Worm (Caenorhabditis elegans): ENCODE measurements around the gene C07A12.18.

The C07A12.18 gene

DNA sequence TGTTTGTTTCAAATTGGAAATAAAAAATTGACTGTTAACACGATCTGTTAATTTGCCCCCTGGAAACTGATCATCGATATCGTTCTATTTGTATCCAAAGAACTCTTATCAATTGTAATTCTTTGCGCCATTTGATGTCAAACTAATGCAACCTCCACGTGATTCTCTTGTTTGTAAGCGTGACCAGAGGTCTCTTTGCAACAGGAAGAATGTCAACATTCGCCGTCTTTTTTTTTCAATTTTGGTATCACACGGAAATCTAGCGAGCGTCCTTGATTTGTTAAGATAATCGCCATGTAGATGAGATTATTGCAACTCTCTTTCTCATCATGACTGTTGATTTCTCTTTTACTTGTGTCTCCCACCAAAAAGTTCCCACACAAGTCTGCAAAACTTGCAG is 20.8 kb downstream of the C07A12.18 start (continued):
- peak; percentile 56 for TF ChIP-seq crh-2 (tag; optimal IDR thresholded peaks at IDR 0.05)
- peak; percentile 39 for TF ChIP-seq fos-1 (tag; optimal IDR thresholded peaks at IDR 0.05)

DNA sequence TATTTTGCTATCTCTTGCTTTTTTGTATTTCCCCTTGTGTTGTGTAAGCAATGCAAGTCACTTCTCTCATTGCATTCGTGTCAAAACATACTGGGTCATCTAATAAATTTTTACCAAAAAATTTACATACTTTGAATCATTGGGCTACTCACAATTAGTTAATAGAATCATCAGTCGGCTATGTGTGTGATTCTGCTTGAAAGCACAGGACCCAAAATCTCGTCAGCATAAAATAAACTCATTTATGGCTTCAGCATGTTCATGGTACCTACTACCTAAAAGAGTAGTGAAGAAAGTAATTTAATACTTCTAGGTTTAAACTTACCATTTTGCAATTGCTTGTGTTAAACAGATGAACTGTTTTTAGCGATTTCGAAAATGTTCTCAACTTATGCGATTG is 23.3 kb downstream of the C07A12.18 start:
- TF ChIP-seq lin-13 (GFP tag; optimal IDR thresholded peaks at IDR 0.05) (no peak), sma-3 (GFP tag; optimal IDR thresholded peaks at IDR 0.05) (peak; percentile 42), alr-1 (tag; optimal IDR thresholded peaks at IDR 0.05) (no peak), elt-1 (tag; optimal IDR thresholded peaks at IDR 0.05) (no peak), peb-1 (tag; optimal IDR thresholded peaks at IDR 0.05) (no peak), nhr-25 (tag; optimal IDR thresholded peaks at IDR 0.05) (no peak), nhr-11 (tag; optimal IDR thresholded peaks at IDR 0.05) (no peak), mbf-1 (tag; optimal IDR thresholded peaks at IDR 0.05) (no peak), ama-1 (optimal IDR thresholded peaks at IDR 0.05) (no peak), Y55F3AM.14 (GFP tag; optimal IDR thresholded peaks at IDR 0.05) (peak; percentile 23), lin-39 (tag; optimal IDR thresholded peaks at IDR 0.05) (no peak), nhr-21 (tag; optimal IDR thresholded peaks at IDR 0.05) (peak; percentile 22), nhr-129 (tag; optimal IDR thresholded peaks at IDR 0.05) (no peak), sem-4 (tag; optimal IDR thresholded peaks at IDR 0.05) (no peak), R02D3.7 (tag; optimal IDR thresholded peaks at IDR 0.05) (no peak), nhr-77 (tag; optimal IDR thresholded peaks at IDR 0.05) (no peak), ztf-4 (tag; optimal IDR thresholded peaks at IDR 0.05) (no peak), zag-1 (tag; optimal IDR thresholded peaks at IDR 0.05) (no peak), nhr-12 (tag; optimal IDR thresholded peaks at IDR 0.05) (no peak), sma-9 (GFP tag; optimal IDR thresholded peaks at IDR 0.05) (peak; percentile 1), sma-9 (tag; optimal IDR thresholded peaks at IDR 0.05) (no peak), dmd-4 (tag; optimal IDR thresholded peaks at IDR 0.05) (no peak), nhr-23 (tag; optimal IDR thresholded peaks at IDR 0.05) (no peak), gmeb-1 (tag; optimal IDR thresholded peaks at IDR 0.05) (no peak), ceh-16 (tag; optimal IDR thresholded peaks at IDR 0.05) (no peak), mdl-1 (tag; optimal IDR thresholded peaks at IDR 0.05) (no peak), crh-2 (tag; optimal IDR thresholded peaks at IDR 0.05) (peak; percentile 37), unc-39 (tag; optimal IDR thresholded peaks at IDR 0.05) (no peak), unc-62 (GFP tag; optimal IDR thresholded peaks at IDR 0.05) (no peak), lsy-2 (tag; optimal IDR thresholded peaks at IDR 0.05) (peak in 1 of 2 experiments; percentile 2), egl-27 (tag; optimal IDR thresholded peaks at IDR 0.05) (no peak), elt-3 (tag; optimal IDR thresholded peaks at IDR 0.05) (no peak), ztf-11 (tag; optimal IDR thresholded peaks at IDR 0.05) (no peak), skn-1 (tag; optimal IDR thresholded peaks at IDR 0.05) (no peak), nhr-10 (tag; optimal IDR thresholded peaks at IDR 0.05) (no peak), unc-55 (GFP tag; optimal IDR thresholded peaks at IDR 0.05) (no peak), ZK546.5 (tag; optimal IDR thresholded peaks at IDR 0.05) (no peak)

DNA sequence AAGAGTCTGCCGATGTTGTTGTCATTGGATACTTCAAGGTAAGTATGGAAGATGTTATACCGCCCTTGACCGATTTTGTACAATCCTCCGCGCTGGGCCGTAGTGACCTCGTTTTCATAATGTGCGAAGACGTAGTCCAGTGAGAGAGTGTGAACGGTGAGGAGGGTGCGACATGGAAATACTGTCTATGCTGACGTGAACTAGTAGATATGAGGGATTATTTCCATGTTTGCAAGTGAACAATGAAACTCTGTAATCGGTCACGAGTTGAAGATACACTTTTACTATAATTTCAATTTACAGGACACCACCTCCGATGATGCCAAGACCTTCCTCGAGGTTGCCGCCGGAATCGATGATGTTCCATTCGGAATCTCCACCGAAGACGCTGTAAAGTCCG is 24.9 kb downstream of the C07A12.18 start:
- TF ChIP-seq nhr-11 (tag; optimal IDR thresholded peaks at IDR 0.05) (no peak), nhr-129 (tag; optimal IDR thresholded peaks at IDR 0.05) (peak; percentile 28), dmd-4 (tag; optimal IDR thresholded peaks at IDR 0.05) (no peak), ceh-16 (tag; optimal IDR thresholded peaks at IDR 0.05) (no peak), sma-9 (GFP tag; optimal IDR thresholded peaks at IDR 0.05) (peak; percentile 9), sma-9 (tag; optimal IDR thresholded peaks at IDR 0.05) (no peak), nhr-25 (tag; optimal IDR thresholded peaks at IDR 0.05) (peak; percentile 35), egl-27 (tag; optimal IDR thresholded peaks at IDR 0.05) (no peak), mdl-1 (tag; optimal IDR thresholded peaks at IDR 0.05) (no peak)

DNA sequence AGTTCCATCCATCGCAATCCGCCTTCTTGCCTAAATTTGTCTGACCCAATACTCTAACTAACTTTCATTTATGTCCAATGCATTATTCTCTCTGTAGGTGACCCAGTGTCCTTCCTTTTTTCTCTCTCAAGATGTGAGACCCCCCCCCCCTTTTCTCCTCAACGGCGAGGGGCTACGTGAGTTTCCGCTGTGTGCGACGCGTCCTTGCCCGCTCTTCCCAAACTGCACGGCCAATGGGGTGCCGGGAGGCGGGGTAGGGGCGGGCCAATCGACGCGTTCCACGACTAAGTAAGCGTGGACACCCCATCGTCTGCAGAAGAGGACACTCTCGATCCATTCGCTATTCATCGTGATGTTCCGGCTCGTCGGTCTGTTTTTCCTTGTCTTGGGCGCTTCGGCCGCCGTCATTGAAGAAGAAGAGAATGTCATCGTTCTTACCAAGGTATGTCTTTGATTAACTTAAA is 25.8 kb downstream of the C07A12.18 start, which contains the start of gene pdi-2:
pdi-2 (plus strand) TSS at position 269 of the 464 bp plus-strand sequence.
- peak; percentile 53 for TF ChIP-seq fos-1 (tag; optimal IDR thresholded peaks at IDR 0.05)
- peak; percentile 82 for TF ChIP-seq nhr-25 (tag; optimal IDR thresholded peaks at IDR 0.05)
- peak in 1 of 2 experiments; percentile 52 for TF ChIP-seq mdl-1 (tag; optimal IDR thresholded peaks at IDR 0.05)
- TF ChIP-seq Y55F3AM.14 (GFP tag; optimal IDR thresholded peaks at IDR 0.05) = peak; percentile 75
- TF ChIP-seq F13H6.1 (tag; optimal IDR thresholded peaks at IDR 0.05) = peak; percentile 72
- peak; percentile 72 to 91 for TF ChIP-seq lsy-2 (tag; optimal IDR thresholded peaks at IDR 0.05)
- peak; percentile 74 for TF ChIP-seq sma-3 (GFP tag; optimal IDR thresholded peaks at IDR 0.05)
- TF ChIP-seq sem-4 (tag; optimal IDR thresholded peaks at IDR 0.05) = peak; percentile 50
- TF ChIP-seq nhr-237 (tag; optimal IDR thresholded peaks at IDR 0.05) = peak; percentile 12
- peak; percentile 71 for TF ChIP-seq egl-27 (tag; optimal IDR thresholded peaks at IDR 0.05)
- no peak for TF ChIP-seq alr-1 (tag; optimal IDR thresholded peaks at IDR 0.05)
- TF ChIP-seq zag-1 (tag; optimal IDR thresholded peaks at IDR 0.05) = no peak
- no peak for TF ChIP-seq mbf-1 (tag; optimal IDR thresholded peaks at IDR 0.05)
- TF ChIP-seq nhr-21 (tag; optimal IDR thresholded peaks at IDR 0.05) = peak; percentile 80
- TF ChIP-seq C34F6.9 (tag; optimal IDR thresholded peaks at IDR 0.05) = peak; percentile 59
- peak; percentile 41 for TF ChIP-seq mab-5 (tag; optimal IDR thresholded peaks at IDR 0.05)
- TF ChIP-seq ceh-82 (tag; optimal IDR thresholded peaks at IDR 0.05) = no peak
- peak; percentile 85 for TF ChIP-seq ama-1 (optimal IDR thresholded peaks at IDR 0.05)
- TF ChIP-seq ztf-11 (tag; optimal IDR thresholded peaks at IDR 0.05) = no peak
- TF ChIP-seq nhr-129 (tag; optimal IDR thresholded peaks at IDR 0.05) = peak; percentile 68
- TF ChIP-seq blmp-1 (tag; optimal IDR thresholded peaks at IDR 0.05; ENCODE audit: insufficient read depth) = peak; percentile 75
- TF ChIP-seq nhr-23 (tag; optimal IDR thresholded peaks at IDR 0.05) = no peak
- no peak for TF ChIP-seq lin-39 (tag; optimal IDR thresholded peaks at IDR 0.05)
- TF ChIP-seq lin-11 (tag; optimal IDR thresholded peaks at IDR 0.05) = peak; percentile 70
- TF ChIP-seq lin-13 (GFP tag; optimal IDR thresholded peaks at IDR 0.05) = peak; percentile 76
- peak; percentile 33 for TF ChIP-seq sma-9 (GFP tag; optimal IDR thresholded peaks at IDR 0.05)
- no peak for TF ChIP-seq sma-9 (tag; optimal IDR thresholded peaks at IDR 0.05)
- peak; percentile 89 for TF ChIP-seq ceh-16 (tag; optimal IDR thresholded peaks at IDR 0.05)
- peak; percentile 54 for TF ChIP-seq unc-55 (GFP tag; optimal IDR thresholded peaks at IDR 0.05)
- no peak for TF ChIP-seq nhr-6 (tag; optimal IDR thresholded peaks at IDR 0.05)
